Fruit fly (Drosophila melanogaster): ENCODE data around the gene CG31698.

- TF ChIP-seq EcR (GFP tag; optimal IDR thresholded peaks at IDR 0.05) = no peak
- no peak for TF ChIP-seq rn (GFP tag; IDR thresholded peaks at IDR 0.05)
- TF ChIP-seq D1 (tag; optimal IDR thresholded peaks at IDR 0.05) = no peak
- TF ChIP-seq Pif1B (GFP tag; optimal IDR thresholded peaks at IDR 0.05) = no peak
- TF ChIP-seq gl (tag; optimal IDR thresholded peaks at IDR 0.05) = no peak
- no peak for TF ChIP-seq CG32121 (GFP tag; IDR thresholded peaks at IDR 0.05)
- no peak for TF ChIP-seq CG9948 (tag; optimal IDR thresholded peaks at IDR 0.05)
- no peak for TF ChIP-seq CG4496 (GFP tag; IDR thresholded peaks at IDR 0.05)
Observed at dm6 chr2L:3200396-3200795, 26.8 kb upstream of the CG31698 start, which contains the start of gene CG34393.

Data from whole organism, pupa.